Worm (Caenorhabditis elegans) whole organism, L4/young adult: Measurements from ENCODE around the gene ugt-46.

Experiments
- W03F9.2 ChIP-seq: fragments of 150-350 bp; optimal IDR thresholded peaks from 2 replicates; lab custom pipeline; 2014; ENCODE audit warnings: missing biosample characterization, missing genetic modification characterization
- him-1 ChIP-seq: sonication (generic microtip); optimal IDR thresholded peaks from 2 replicates; lab custom pipeline; 2016; ENCODE audit warnings: missing genotype, missing genetic modification reagents, missing genetic modification characterization, missing compliant biosample characterization

ce11 chrX:572601-573000 lies 42.5 kb upstream of the ugt-46 start, which contains the start of gene mrp-2:
- no peak for TF ChIP-seq W03F9.2 (tag; lab: Kevin White, UChicago)
- TF ChIP-seq him-1 (tag; lab: Kevin White, UChicago) = no peak
